Worm (Caenorhabditis elegans): ENCODE measurements around the gene lido-15.

Gene lido-15

ce11 chrII:3805518-3805917 lies 6.6 kb upstream of the lido-15 start:
- TF ChIP-seq rec-8 (tag; optimal IDR thresholded peaks at IDR 0.05) (no peak), somi-1 (GFP tag; optimal IDR thresholded peaks at IDR 0.05) (no peak), Y53G8AR.9 (GFP tag; conservative IDR thresholded peaks at IDR 0.05) (no peak), ztf-28 (GFP tag; IDR thresholded peaks at IDR 0.05) (no peak), ekl-4 (GFP tag; IDR thresholded peaks at IDR 0.05) (no peak), lir-1 (GFP tag; conservative IDR thresholded peaks at IDR 0.05) (no peak), atf-7 (tag; optimal IDR thresholded peaks at IDR 0.05) (no peak), lsy-27 (tag; optimal IDR thresholded peaks at IDR 0.05; ENCODE audit: borderline replicate concordance, insufficient read depth) (no peak), D2030.7 (GFP tag; IDR thresholded peaks at IDR 0.05) (no peak), akir-1 (GFP tag; optimal IDR thresholded peaks at IDR 0.05) (no peak), hmg-20 (GFP tag; IDR thresholded peaks at IDR 0.05) (no peak), die-1 (tag; optimal IDR thresholded peaks at IDR 0.05) (no peak), bed-2 (GFP tag; IDR thresholded peaks at IDR 0.05) (no peak), lsl-1 (GFP tag; optimal IDR thresholded peaks at IDR 0.05) (no peak), F10E7.11 (tag; optimal IDR thresholded peaks at IDR 0.05) (no peak)

ce11 chrII:3806964-3807363 lies 5.1 kb upstream of the lido-15 start, which contains the start of gene F54D10.4:
Gene F54D10.4, minus strand, starts transcription at chrII:3807064.
- TF ChIP-seq let-526 (GFP tag; IDR thresholded peaks at IDR 0.05) (no peak), bed-2 (GFP tag; IDR thresholded peaks at IDR 0.05) (no peak), T26A5.8 (tag; optimal IDR thresholded peaks at IDR 0.05) (no peak), ztf-26 (tag; optimal IDR thresholded peaks at IDR 0.05) (no peak), attf-6 (GFP tag; IDR thresholded peaks at IDR 0.05) (no peak), madf-6 (GFP tag; IDR thresholded peaks at IDR 0.05) (0 out of 2 replicates have a peak, but pooled peaks have one; percentile 9), ama-1 (optimal IDR thresholded peaks at IDR 0.05) (no peak), ama-1 (GFP tag; optimal IDR thresholded peaks at IDR 0.05) (no peak), egl-18 (GFP tag; IDR thresholded peaks at IDR 0.05) (no peak)

DNA sequence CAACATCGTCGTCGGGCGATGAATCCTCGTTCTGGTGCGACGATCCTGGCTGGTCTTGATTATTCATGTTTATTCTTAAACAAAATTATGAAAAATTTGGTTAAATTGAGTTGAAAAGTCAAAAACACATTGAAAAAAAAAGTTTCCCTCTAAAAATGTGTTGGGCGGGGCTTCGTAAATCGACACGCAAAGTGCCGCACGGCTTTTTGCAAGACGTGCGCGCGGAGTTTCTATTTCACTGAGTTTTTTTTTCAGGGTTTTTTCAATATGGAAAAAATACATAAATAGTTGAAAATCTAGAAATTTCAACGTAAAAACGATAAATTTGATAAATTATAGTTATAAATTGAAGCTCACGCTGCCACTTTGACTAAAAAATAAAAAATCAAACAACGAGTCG lies 4.0 kb upstream of the lido-15 start, which contains the start of gene F54D10.5:
TSS of gene F54D10.5 (minus strand) at position 74 of the 400 bp plus-strand sequence.
- TF ChIP-seq mcd-1 (GFP tag; IDR thresholded peaks at IDR 0.05) (peak; percentile 73), nhr-27 (tag; optimal IDR thresholded peaks at IDR 0.05) (no peak), repo-1 (tag; optimal IDR thresholded peaks at IDR 0.05) (no peak), zim-3 (tag; optimal IDR thresholded peaks at IDR 0.05) (no peak), somi-1 (GFP tag; optimal IDR thresholded peaks at IDR 0.05) (no peak), efl-1 (GFP tag; optimal IDR thresholded peaks at IDR 0.05) (peak; percentile 43), pbrm-1 (GFP tag; IDR thresholded peaks at IDR 0.05) (0 out of 2 replicates have a peak, but pooled peaks have one; percentile 13), dpl-1 (GFP tag; optimal IDR thresholded peaks at IDR 0.05) (peak; percentile 71), dpff-1 (tag; optimal IDR thresholded peaks at IDR 0.05) (no peak), hrde-1 (tag; optimal IDR thresholded peaks at IDR 0.05; ENCODE audit: borderline replicate concordance) (no peak), B0261.1 (tag; optimal IDR thresholded peaks at IDR 0.05) (no peak), F37B4.10 (GFP tag; IDR thresholded peaks at IDR 0.05) (no peak), B0336.3 (GFP tag; IDR thresholded peaks at IDR 0.05) (no peak), lin-35 (GFP tag; optimal IDR thresholded peaks at IDR 0.05) (peak in 1 of 3 experiments; percentile 83), C17E4.6 (GFP tag; IDR thresholded peaks at IDR 0.05) (no peak), Y79H2A.3 (GFP tag; conservative IDR thresholded peaks at IDR 0.05) (no peak), madf-3 (GFP tag; IDR thresholded peaks at IDR 0.05) (no peak), unc-130 (GFP tag; optimal IDR thresholded peaks at IDR 0.05) (no peak), T07F8.4 (tag; optimal IDR thresholded peaks at IDR 0.05) (no peak), F55B11.4 (tag; optimal IDR thresholded peaks at IDR 0.05; ENCODE audit: borderline replicate concordance, insufficient read depth) (no peak), ceh-58 (GFP tag; IDR thresholded peaks at IDR 0.05) (no peak), snpc-4 (GFP tag; optimal IDR thresholded peaks at IDR 0.05) (no peak), snpc-4 (tag; optimal IDR thresholded peaks at IDR 0.05) (no peak), cebp-2 (GFP tag; IDR thresholded peaks at IDR 0.05) (no peak), ztf-3 (GFP tag; optimal IDR thresholded peaks at IDR 0.05) (no peak), ceh-40 (GFP tag; IDR thresholded peaks at IDR 0.05) (no peak), madf-6 (GFP tag; IDR thresholded peaks at IDR 0.05) (peak; percentile 63; the same call in 1 of the 2 replicates), atf-7 (tag; optimal IDR thresholded peaks at IDR 0.05) (no peak)
